Worm (Caenorhabditis elegans) whole organism, L4 larva: Measurements from ENCODE around the gene sox-3.

Experiments
- T20F7.1 ChIP-seq: fragments of 200-800 bp; sonication (Bioruptor generic); optimal IDR thresholded peaks from 2 replicates; lab custom pipeline; 2018; ENCODE audit warnings: mild to moderate bottlenecking, missing genetic modification characterization, missing compliant biosample characterization
- T26A8.4 ChIP-seq: fragments of 200-800 bp; sonication (Bioruptor generic); IDR thresholded peaks from 2 replicates; pipeline ENCODE4 v1.3.6; 2022; ENCODE audit warnings: missing genetic modification characterization, missing compliant biosample characterization
- Y48G9A.11 ChIP-seq: fragments of 200-800 bp; sonication (Bioruptor generic); IDR thresholded peaks from 2 replicates; pipeline ENCODE4 v1.3.6; 2022; ENCODE audit warnings: missing genetic modification reagents, missing genetic modification characterization, missing compliant biosample characterization
- attf-4 ChIP-seq: sonication (generic microtip); optimal IDR thresholded peaks from 3 replicates; lab custom pipeline; 2017; ENCODE audit warnings: missing biosample characterization, missing genetic modification characterization
- daf-16 ChIP-seq, 3 experiments: sonication (generic microtip); optimal IDR thresholded peaks; 2 replicates each; lab custom pipeline; 2016 to 2017; ENCODE audit warnings: missing genetic modification characterization in 3 of 3, missing genetic modification reagents in 3 of 3, mild to moderate bottlenecking in 2 of 3, missing compliant biosample characterization in 2 of 3, missing biosample characterization in 1 of 3, moderate library complexity in 1 of 3
- lin-15B ChIP-seq: fragments of 150-350 bp; sonication (generic microtip); optimal IDR thresholded peaks from 3 replicates; lab custom pipeline; 2014; ENCODE audit warnings: missing biosample characterization, missing genetic modification characterization
- nhr-41 ChIP-seq: fragments of 200-800 bp; sonication (Bioruptor generic); IDR thresholded peaks from 2 replicates; pipeline ENCODE4 v1.3.6; 2022; ENCODE audit warnings: missing genetic modification reagents, missing genetic modification characterization, missing compliant biosample characterization
- php-3 ChIP-seq: fragments of 200-800 bp; sonication (Bioruptor generic); IDR thresholded peaks from 2 replicates; pipeline ENCODE4 v1.3.6; 2022; ENCODE audit warnings: missing genetic modification reagents, missing genetic modification characterization, missing compliant biosample characterization
- saeg-2 ChIP-seq: fragments of 200-800 bp; sonication (Bioruptor generic); IDR thresholded peaks from 2 replicates; pipeline ENCODE4 v1.3.6; 2022; ENCODE audit warnings: missing genetic modification reagents, missing genetic modification characterization, missing compliant biosample characterization
- spr-3 ChIP-seq: fragments of 200-800 bp; sonication (Bioruptor generic); optimal IDR thresholded peaks from 2 replicates; lab custom pipeline; 2018; ENCODE audit warnings: mild to moderate bottlenecking, missing genetic modification characterization, missing compliant biosample characterization
- zag-1 ChIP-seq: fragments of 150-350 bp; optimal IDR thresholded peaks from 2 replicates; lab custom pipeline; 2014; ENCODE audit warnings: missing biosample characterization, missing genetic modification characterization
- zfp-3 ChIP-seq: fragments of 200-800 bp; sonication (Bioruptor generic); conservative IDR thresholded peaks from 2 replicates; pipeline ENCODE4 v1.3.6; 2022; ENCODE audit warnings: missing genetic modification reagents, missing genetic modification characterization, missing compliant biosample characterization

- TF ChIP-seq nhr-41 (GFP tag; lab: Robert Waterston, UW) (no peak), daf-16 (GFP tag; optimal IDR thresholded peaks at IDR 0.05; lab: Kevin White, UChicago) (no peak), daf-16 (tag; optimal IDR thresholded peaks at IDR 0.05; lab: Kevin White, UChicago) (no peak), Y48G9A.11 (GFP tag; lab: Robert Waterston, UW) (no peak), spr-3 (GFP tag; lab: Kevin White, UChicago) (no peak), php-3 (no peak), T20F7.1 (no peak), T26A8.4 (GFP tag; lab: Robert Waterston, UW) (no peak), saeg-2 (no peak), attf-4 (no peak), zfp-3 (GFP tag; lab: Robert Waterston, UW) (no peak), lin-15B (tag; lab: Kevin White, UChicago) (no peak), zag-1 (tag; lab: Kevin White, UChicago) (no peak)
Observed at ce11 chrX:14737623-14738022, 44.8 kb upstream of the sox-3 start.
